Fruit fly (Drosophila melanogaster) whole organism, prepupa: Measurements from ENCODE around the gene Dad.

Experiments used
- Blimp-1 ChIP-seq: fragments of 200-800 bp; sonication (Bioruptor generic); optimal IDR thresholded peaks from 3 replicates; lab custom pipeline; 2017; ENCODE audit warnings: missing biosample characterization, missing genetic modification characterization, mild to moderate bottlenecking, moderate library complexity, missing genetic modification reagents
- CG10631 ChIP-seq: fragments of 200-800 bp; sonication (Bioruptor generic); optimal IDR thresholded peaks from 2 replicates; lab custom pipeline; 2016; ENCODE audit warnings: missing biosample characterization, missing genetic modification characterization
- CG10669 ChIP-seq: fragments of 200-800 bp; sonication (Bioruptor generic); optimal IDR thresholded peaks from 3 replicates; lab custom pipeline; 2018; ENCODE audit warnings: missing biosample characterization, mild to moderate bottlenecking, missing genetic modification characterization, moderate library complexity
- CG11294 ChIP-seq: fragments of 200-800 bp; sonication (Bioruptor generic); IDR thresholded peaks from 2 replicates; pipeline ENCODE4 v1.3.6; 2022; ENCODE audit warnings: missing biosample characterization, missing genetic modification characterization
- CG11762 ChIP-seq: fragments of 200-800 bp; sonication (Bioruptor generic); optimal IDR thresholded peaks from 3 replicates; lab custom pipeline; 2016; ENCODE audit warnings: missing biosample characterization, missing genetic modification characterization; ENCODE audit not compliant: insufficient read depth
- CG11902 ChIP-seq: fragments of 200-800 bp; sonication (Bioruptor generic); optimal IDR thresholded peaks from 3 replicates; lab custom pipeline; 2016; ENCODE audit warnings: missing biosample characterization, missing genetic modification characterization
- CG15336 ChIP-seq: fragments of 200-800 bp; sonication (Bioruptor generic); IDR thresholded peaks from 2 replicates; pipeline ENCODE4 v1.3.6; 2022; ENCODE audit warnings: missing biosample characterization, missing genetic modification characterization
- CG16779 ChIP-seq: fragments of 200-800 bp; sonication (Bioruptor generic); optimal IDR thresholded peaks from 3 replicates; lab custom pipeline; 2017; ENCODE audit warnings: missing biosample characterization, mild to moderate bottlenecking, missing genetic modification characterization
- CG3032 ChIP-seq: fragments of 200-800 bp; optimal IDR thresholded peaks from 2 replicates; lab custom pipeline; 2019; ENCODE audit warnings: missing biosample characterization, mild to moderate bottlenecking, missing genetic modification characterization, moderate library complexity
- CG31627 ChIP-seq: fragments of 200-800 bp; sonication (Bioruptor generic); optimal IDR thresholded peaks from 3 replicates; lab custom pipeline; 2016; ENCODE audit warnings: missing biosample characterization, missing genetic modification characterization
- CG32006 ChIP-seq: fragments of 200-800 bp; sonication (Bioruptor generic); optimal IDR thresholded peaks from 3 replicates; lab custom pipeline; 2017; ENCODE audit warnings: missing biosample characterization, mild to moderate bottlenecking, missing genetic modification characterization
- CG34406 ChIP-seq: fragments of 200-800 bp; sonication (Bioruptor generic); optimal IDR thresholded peaks from 3 replicates; lab custom pipeline; 2016; ENCODE audit warnings: missing biosample characterization, missing genetic modification characterization
- CG4318 ChIP-seq: fragments of 200-800 bp; sonication (Bioruptor generic); optimal IDR thresholded peaks from 3 replicates; lab custom pipeline; 2017; ENCODE audit warnings: missing biosample characterization, mild to moderate bottlenecking, missing genetic modification characterization
- CG6276 ChIP-seq: fragments of 200-800 bp; sonication (Bioruptor generic); optimal IDR thresholded peaks from 2 replicates; lab custom pipeline; 2017; ENCODE audit warnings: missing biosample characterization, mild to moderate bottlenecking, missing genetic modification characterization
- CG6792 ChIP-seq: fragments of 200-800 bp; sonication (Bioruptor generic); optimal IDR thresholded peaks from 3 replicates; lab custom pipeline; 2016; ENCODE audit warnings: missing biosample characterization, missing genetic modification characterization
- CG6854 ChIP-seq: fragments of 200-800 bp; sonication (Bioruptor generic); optimal IDR thresholded peaks from 2 replicates; lab custom pipeline; 2017; ENCODE audit warnings: missing biosample characterization, mild to moderate bottlenecking, missing genetic modification characterization
- CG7368 ChIP-seq: fragments of 200-800 bp; sonication (Bioruptor generic); optimal IDR thresholded peaks from 3 replicates; lab custom pipeline; 2016; ENCODE audit warnings: missing biosample characterization, missing genetic modification characterization
- CG8119 ChIP-seq: fragments of 200-800 bp; sonication (Bioruptor generic); IDR thresholded peaks from 3 replicates; pipeline ENCODE4 v1.3.6; 2022; ENCODE audit warnings: missing biosample characterization, missing genetic modification characterization
- CG8319 ChIP-seq: fragments of 200-800 bp; sonication (Bioruptor generic); optimal IDR thresholded peaks from 3 replicates; lab custom pipeline; 2016; ENCODE audit warnings: missing biosample characterization, missing genetic modification characterization
- CG9139 ChIP-seq: fragments of 200-800 bp; sonication (Bioruptor generic); optimal IDR thresholded peaks from 3 replicates; lab custom pipeline; 2017; ENCODE audit warnings: missing biosample characterization, mild to moderate bottlenecking, missing genetic modification characterization
- Eip78C ChIP-seq: fragments of 200-800 bp; sonication (Bioruptor generic); peaks from one replicate; lab custom pipeline; 2016; ENCODE audit warnings: missing biosample characterization, missing genetic modification characterization
- Eip93F ChIP-seq: fragments of 200-800 bp; sonication (Bioruptor generic); optimal IDR thresholded peaks from 2 replicates; lab custom pipeline; 2016; ENCODE audit warnings: missing biosample characterization, mild to moderate bottlenecking, missing genetic modification characterization
- Ets21C ChIP-seq: fragments of 200-800 bp; sonication (Bioruptor generic); optimal IDR thresholded peaks from 3 replicates; lab custom pipeline; 2016; ENCODE audit warnings: missing biosample characterization, missing genetic modification characterization
- Ets96B ChIP-seq: fragments of 200-800 bp; optimal IDR thresholded peaks from 2 replicates; lab custom pipeline; 2019; ENCODE audit warnings: missing biosample characterization, mild to moderate bottlenecking, missing genetic modification characterization, moderate library complexity
- Gug ChIP-seq: fragments of 200-800 bp; sonication (Bioruptor generic); IDR thresholded peaks from 2 replicates; pipeline ENCODE4 v1.3.6; 2022; ENCODE audit warnings: missing biosample characterization, missing genetic modification characterization
- Hr38 ChIP-seq: sonication (Bioruptor generic); optimal IDR thresholded peaks from 2 replicates; lab custom pipeline; 2016; ENCODE audit warnings: missing biosample characterization, missing genetic modification characterization
- Hr39 ChIP-seq: fragments of 200-800 bp; sonication (Bioruptor generic); optimal IDR thresholded peaks from 2 replicates; lab custom pipeline; 2016; ENCODE audit warnings: missing biosample characterization, missing genetic modification characterization
- Hr4 ChIP-seq: fragments of 200-800 bp; sonication (Bioruptor generic); optimal IDR thresholded peaks from 3 replicates; lab custom pipeline; 2016; ENCODE audit warnings: missing biosample characterization, missing genetic modification characterization
- Lpt ChIP-seq: fragments of 200-800 bp; sonication (Bioruptor generic); optimal IDR thresholded peaks from 3 replicates; lab custom pipeline; 2016; ENCODE audit warnings: missing biosample characterization, missing genetic modification characterization
- Met ChIP-seq: fragments of 200-800 bp; sonication (Bioruptor generic); optimal IDR thresholded peaks from 3 replicates; lab custom pipeline; 2016; ENCODE audit warnings: missing biosample characterization, missing genetic modification characterization
- OdsH ChIP-seq: fragments of 200-800 bp; sonication (Bioruptor generic); optimal IDR thresholded peaks from 3 replicates; lab custom pipeline; 2016; ENCODE audit warnings: missing biosample characterization, missing genetic modification characterization
- Smox ChIP-seq: fragments of 200-800 bp; sonication (Bioruptor generic); optimal IDR thresholded peaks from 3 replicates; lab custom pipeline; 2016; ENCODE audit warnings: missing biosample characterization, missing genetic modification characterization
- Sox14 ChIP-seq: fragments of 200-800 bp; sonication (Bioruptor generic); optimal IDR thresholded peaks from 3 replicates; lab custom pipeline; 2016; ENCODE audit warnings: missing biosample characterization, missing genetic modification characterization
- achi ChIP-seq: fragments of 200-800 bp; sonication (Bioruptor generic); optimal IDR thresholded peaks from 3 replicates; lab custom pipeline; 2016; ENCODE audit warnings: missing biosample characterization, missing genetic modification characterization
- acj6 ChIP-seq: fragments of 200-800 bp; sonication (Bioruptor generic); optimal IDR thresholded peaks from 3 replicates; lab custom pipeline; 2016; ENCODE audit warnings: missing biosample characterization, missing genetic modification characterization
- cyc ChIP-seq: fragments of 200-800 bp; sonication (Bioruptor generic); optimal IDR thresholded peaks from 3 replicates; lab custom pipeline; 2016; ENCODE audit warnings: missing biosample characterization, missing genetic modification characterization
- dsx ChIP-seq: fragments of 200-800 bp; optimal IDR thresholded peaks from 3 replicates; lab custom pipeline; 2019; ENCODE audit warnings: missing biosample characterization, mild to moderate bottlenecking, missing genetic modification characterization, moderate library complexity; ENCODE audit not compliant: poor library complexity, severe bottlenecking
- eg ChIP-seq: fragments of 200-800 bp; sonication (Bioruptor generic); IDR thresholded peaks from 3 replicates; pipeline ENCODE4 v1.3.6; 2022; ENCODE audit warnings: missing biosample characterization, missing genetic modification characterization
- esn ChIP-seq: fragments of 200-800 bp; sonication (Bioruptor generic); optimal IDR thresholded peaks from 2 replicates; lab custom pipeline; 2016; ENCODE audit warnings: missing biosample characterization, mild to moderate bottlenecking, missing genetic modification characterization, moderate library complexity
- fd59A ChIP-seq: fragments of 200-800 bp; sonication (Bioruptor generic); optimal IDR thresholded peaks from 2 replicates; lab custom pipeline; 2017; ENCODE audit warnings: missing biosample characterization, mild to moderate bottlenecking, missing genetic modification characterization, missing genetic modification reagents
- fd85E ChIP-seq: fragments of 200-800 bp; sonication (Bioruptor generic); optimal IDR thresholded peaks from 3 replicates; lab custom pipeline; 2016; ENCODE audit warnings: missing biosample characterization, missing genetic modification characterization
- fkh ChIP-seq: fragments of 200-800 bp; sonication (Bioruptor generic); optimal IDR thresholded peaks from 3 replicates; lab custom pipeline; 2017; ENCODE audit warnings: missing biosample characterization, mild to moderate bottlenecking, missing genetic modification characterization, moderate library complexity
- lz ChIP-seq: fragments of 200-800 bp; sonication (Bioruptor generic); optimal IDR thresholded peaks from 3 replicates; lab custom pipeline; 2016; ENCODE audit warnings: missing biosample characterization, missing genetic modification characterization
- net ChIP-seq: fragments of 200-800 bp; sonication (Bioruptor generic); optimal IDR thresholded peaks from 3 replicates; lab custom pipeline; 2016; ENCODE audit warnings: missing biosample characterization, missing genetic modification characterization
- pdm3 ChIP-seq: fragments of 200-800 bp; sonication (Bioruptor generic); optimal IDR thresholded peaks from 3 replicates; lab custom pipeline; 2016; ENCODE audit warnings: missing biosample characterization, missing genetic modification characterization
- salr ChIP-seq, 2 experiments: fragments of 200-800 bp; sonication (Bioruptor generic); optimal IDR thresholded peaks; 3 replicates each; lab custom pipeline; 2016 to 2018; ENCODE audit warnings: missing biosample characterization in 2 of 2, missing genetic modification characterization in 2 of 2, mild to moderate bottlenecking in 1 of 2
- spab ChIP-seq: fragments of 200-800 bp; sonication (Bioruptor generic); optimal IDR thresholded peaks from 2 replicates; lab custom pipeline; 2017; ENCODE audit warnings: missing biosample characterization, mild to moderate bottlenecking, missing genetic modification characterization, missing genetic modification reagents
- svp ChIP-seq: fragments of 200-800 bp; sonication (Bioruptor generic); peaks from one replicate; lab custom pipeline; 2016; ENCODE audit warnings: missing biosample characterization, missing genetic modification characterization
- topi ChIP-seq: fragments of 200-800 bp; sonication (Bioruptor generic); optimal IDR thresholded peaks from 3 replicates; lab custom pipeline; 2016; ENCODE audit warnings: missing biosample characterization, missing genetic modification characterization

Dad gene

dm6 chr3R:17048867-17049266, 4.9 kb upstream of the Dad start (continued):
- TF ChIP-seq Eip78C (GFP tag; lab: Kevin White, UChicago) (peak; percentile 73), CG6792 (GFP tag; lab: Kevin White, UChicago) (peak; percentile 11)

dm6 chr3R:17052465-17053149, 1.2 kb upstream of the Dad start:
- TF ChIP-seq OdsH (GFP tag; lab: Kevin White, UChicago) (peak; percentile 76), CG34406 (GFP tag; lab: Kevin White, UChicago) (peak; percentile 67), Lpt (peak; percentile 57), CG11762 (GFP tag; lab: Kevin White, UChicago) (peak; percentile 61), Blimp-1 (GFP tag; lab: Kevin White, UChicago) (peak; percentile 43), esn (GFP tag; lab: Kevin White, UChicago) (peak; percentile 78), Smox (GFP tag; lab: Kevin White, UChicago) (peak; percentile 70), CG31627 (GFP tag; lab: Kevin White, UChicago) (peak; percentile 47), Eip93F (peak; percentile 48), CG8119 (GFP tag; lab: Robert Waterston, UW) (peak; percentile 64), Hr38 (GFP tag; lab: Kevin White, UChicago) (no peak), CG10631 (peak; percentile 74), CG11902 (GFP tag; lab: Kevin White, UChicago) (peak; percentile 16), CG32006 (GFP tag; lab: Kevin White, UChicago) (peak; percentile 64), salr (GFP tag; optimal IDR thresholded peaks at IDR 0.05; lab: Kevin White, UChicago) (peak; percentile 73 to 75), net (GFP tag; lab: Kevin White, UChicago) (peak; percentile 62), svp (GFP tag; lab: Kevin White, UChicago) (peak; percentile 82), CG8319 (peak; percentile 45), Gug (GFP tag; lab: Robert Waterston, UW) (peak; percentile 35; the same call in 1 of the 2 replicates), CG6854 (peak; percentile 68), acj6 (GFP tag; lab: Kevin White, UChicago) (peak; percentile 63), CG9139 (GFP tag; lab: Kevin White, UChicago) (peak; percentile 72), CG10669 (GFP tag; lab: Kevin White, UChicago) (peak; percentile 84), pdm3 (peak; percentile 75), CG11294 (GFP tag; lab: Robert Waterston, UW) (no peak), CG15336 (peak; percentile 34; the same call in 1 of the 2 replicates), lz (GFP tag; lab: Kevin White, UChicago) (peak; percentile 61), CG16779 (tag; lab: Kevin White, UChicago) (peak; percentile 71), cyc (GFP tag; lab: Kevin White, UChicago) (peak; percentile 62), CG6276 (GFP tag; lab: Kevin White, UChicago) (peak; percentile 11), fd59A (GFP tag; lab: Kevin White, UChicago) (peak; percentile 87), Hr39 (GFP tag; lab: Kevin White, UChicago) (peak; percentile 49), achi (GFP tag; lab: Kevin White, UChicago) (peak; percentile 80), eg (GFP tag; lab: Robert Waterston, UW) (0 out of 3 replicates have a peak, but pooled peaks have one; percentile 9), Ets21C (GFP tag; lab: Kevin White, UChicago) (peak; percentile 17), fkh (GFP tag; lab: Kevin White, UChicago) (peak; percentile 7), dsx (GFP tag; lab: Kevin White, UChicago) (peak; percentile 88), CG6792 (GFP tag; lab: Kevin White, UChicago) (peak; percentile 76), fd85E (GFP tag; lab: Kevin White, UChicago) (no peak), spab (GFP tag; lab: Kevin White, UChicago) (peak; percentile 78), Sox14 (GFP tag; lab: Kevin White, UChicago) (peak; percentile 63), CG4318 (peak; percentile 26), Ets96B (peak; percentile 86), CG3032 (tag; lab: Kevin White, UChicago) (peak; percentile 90), Hr4 (peak; percentile 41), Met (GFP tag; lab: Kevin White, UChicago) (peak; percentile 82), topi (GFP tag; lab: Kevin White, UChicago) (peak; percentile 68), CG7368 (GFP tag; lab: Kevin White, UChicago) (peak; percentile 50)
